Fruit fly (Drosophila melanogaster): Measurements from ENCODE around the gene CG5039.

CG5039 gene

DNA sequence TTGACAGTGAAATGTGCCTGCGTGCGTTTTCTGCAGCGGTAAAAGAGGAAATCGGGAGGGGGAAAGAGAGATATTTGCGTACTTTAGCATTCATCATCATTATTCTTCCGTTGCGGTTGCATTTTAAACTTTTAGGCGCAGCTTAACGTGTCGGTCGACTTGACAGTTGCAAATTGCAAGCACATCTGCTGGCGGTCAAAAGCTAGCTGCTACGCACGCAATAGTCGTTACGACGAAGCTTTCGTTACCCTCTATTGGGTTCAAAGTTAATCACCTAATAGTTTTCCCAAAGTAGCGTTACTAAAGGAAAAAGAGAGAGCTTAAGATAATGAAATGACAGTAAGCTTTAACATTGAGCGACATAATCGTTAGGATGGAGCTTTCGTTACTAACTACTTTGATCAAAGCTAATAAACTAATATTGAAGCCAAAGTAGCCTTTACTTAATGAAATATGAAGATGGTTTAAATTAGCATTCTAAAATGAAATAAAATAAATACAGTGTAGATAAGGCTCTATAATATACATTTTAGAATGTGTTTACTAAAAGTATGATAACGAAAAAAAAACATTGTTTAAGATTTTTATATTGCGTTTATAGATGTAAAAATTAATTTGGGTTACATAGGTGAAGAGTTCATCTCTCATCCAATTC, 26.3 kb upstream of the CG5039 start:
- TF ChIP-seq crol (GFP tag; IDR thresholded peaks at IDR 0.05) (no peak), CG9609 (GFP tag; optimal IDR thresholded peaks at IDR 0.05) (no peak), B-H2 (GFP tag; optimal IDR thresholded peaks at IDR 0.05) (peak; percentile 56), CG3995 (GFP tag; optimal IDR thresholded peaks at IDR 0.05) (peak; percentile 41), Mes4 (GFP tag; optimal IDR thresholded peaks at IDR 0.05) (no peak), CG13287 (GFP tag; IDR thresholded peaks at IDR 0.05; ENCODE audit: partially characterized antibody) (peak; percentile 49; the same call in 1 of the 2 replicates), Abd-B (GFP tag; optimal IDR thresholded peaks at IDR 0.05) (peak; percentile 61), CG6791 (GFP tag; IDR thresholded peaks at IDR 0.05; ENCODE audit: partially characterized antibody) (peak; percentile 66), CG42726 (GFP tag; IDR thresholded peaks at IDR 0.05; ENCODE audit: partially characterized antibody) (no peak), Myb (GFP tag; optimal IDR thresholded peaks at IDR 0.05) (peak; percentile 90), CG13894 (tag; optimal IDR thresholded peaks at IDR 0.05) (peak; percentile 74), CG4617 (GFP tag; optimal IDR thresholded peaks at IDR 0.05; ENCODE audit: borderline replicate concordance) (no peak), Pdp1 (GFP tag; optimal IDR thresholded peaks at IDR 0.05) (peak in 1 of 2 experiments; percentile 71), CG33557 (GFP tag; optimal IDR thresholded peaks at IDR 0.05) (no peak), CG7839 (tag; optimal IDR thresholded peaks at IDR 0.05) (no peak), CHES-1-like (GFP tag; optimal IDR thresholded peaks at IDR 0.05) (no peak), Bgb (GFP tag; IDR thresholded peaks at IDR 0.05; ENCODE audit: partially characterized antibody) (peak; percentile 38; the same call in 1 of the 2 replicates), Ets65A (GFP tag) (peak; percentile 76), onecut (GFP tag; IDR thresholded peaks at IDR 0.05) (no peak), wek (GFP tag; optimal IDR thresholded peaks at IDR 0.05) (no peak), CG18764 (GFP tag; optimal IDR thresholded peaks at IDR 0.05) (no peak), sima (GFP tag; optimal IDR thresholded peaks at IDR 0.05) (no peak), ssp (GFP tag; IDR thresholded peaks at IDR 0.05) (no peak), pros (GFP tag; optimal IDR thresholded peaks at IDR 0.05) (peak; percentile 12), CG12744 (GFP tag; optimal IDR thresholded peaks at IDR 0.05) (no peak), CG12659 (GFP tag; optimal IDR thresholded peaks at IDR 0.05) (peak; percentile 18), grau (tag; optimal IDR thresholded peaks at IDR 0.05) (peak; percentile 4), Asciz (GFP tag; optimal IDR thresholded peaks at IDR 0.05) (no peak), Stat92E (GFP tag; optimal IDR thresholded peaks at IDR 0.05) (no peak), ken (GFP tag; IDR thresholded peaks at IDR 0.05) (no peak), kni (GFP tag; optimal IDR thresholded peaks at IDR 0.05) (no peak), Drgx (GFP tag; IDR thresholded peaks at IDR 0.05) (peak; percentile 42; the same call in 1 of the 2 replicates), ems (GFP tag; optimal IDR thresholded peaks at IDR 0.05) (no peak), H2.0 (GFP tag; IDR thresholded peaks at IDR 0.05) (no peak), Dref (GFP tag; IDR thresholded peaks at IDR 0.05) (no peak), Adf1 (GFP tag; IDR thresholded peaks at IDR 0.05) (peak; percentile 35; the same call in 1 of the 2 replicates), CG17361 (GFP tag; IDR thresholded peaks at IDR 0.05) (no peak), CG32532 (GFP tag; IDR thresholded peaks at IDR 0.05) (peak; percentile 36; the same call in 1 of the 2 replicates), Sry-β (GFP tag; optimal IDR thresholded peaks at IDR 0.05) (no peak), eyg (GFP tag; optimal IDR thresholded peaks at IDR 0.05) (no peak), vvl (GFP tag; IDR thresholded peaks at IDR 0.05) (peak; percentile 7; the same call in 1 of the 2 replicates), CG12236 (GFP tag; optimal IDR thresholded peaks at IDR 0.05) (no peak), CG3726 (GFP tag; IDR thresholded peaks at IDR 0.05) (no peak), CG15269 (tag; optimal IDR thresholded peaks at IDR 0.05) (peak; percentile 18), dysf (GFP tag; IDR thresholded peaks at IDR 0.05) (0 out of 3 replicates have a peak, but pooled peaks have one; percentile 7), lbe (GFP tag; optimal IDR thresholded peaks at IDR 0.05) (no peak), twi (tag; optimal IDR thresholded peaks at IDR 0.05) (no peak), CG15011 (GFP tag; optimal IDR thresholded peaks at IDR 0.05) (no peak), CG12219 (GFP tag; optimal IDR thresholded peaks at IDR 0.05) (no peak)

Data from whole organism, embryonic.